Worm (Caenorhabditis elegans) whole organism, young adult: ENCODE measurements around the gene C50F4.16.

Source experiments
- B0019.2 ChIP-seq: fragments of 200-800 bp; sonication (Bioruptor generic); conservative IDR thresholded peaks from 2 replicates; pipeline ENCODE4 v1.3.6; 2022; ENCODE audit warnings: missing genetic modification reagents, missing genetic modification characterization, missing compliant biosample characterization
- B0261.1 ChIP-seq: sonication (generic microtip); optimal IDR thresholded peaks from 2 replicates; lab custom pipeline; 2016; ENCODE audit warnings: mild to moderate bottlenecking, missing genetic modification characterization, moderate library complexity, missing compliant biosample characterization
- C06A6.2 ChIP-seq: fragments of 200-800 bp; sonication (Bioruptor generic); conservative IDR thresholded peaks from 2 replicates; pipeline ENCODE4 v1.3.6; 2022; ENCODE audit warnings: missing genetic modification characterization, missing compliant biosample characterization
- F22D6.2 ChIP-seq: sonication (generic microtip); optimal IDR thresholded peaks from 2 replicates; lab custom pipeline; 2016; ENCODE audit warnings: mild to moderate bottlenecking, missing genetic modification characterization, missing compliant biosample characterization
- F37B4.10 ChIP-seq: fragments of 200-800 bp; sonication (Bioruptor generic); IDR thresholded peaks from 2 replicates; pipeline ENCODE4 v1.3.6; 2022; ENCODE audit warnings: missing genetic modification characterization, missing compliant biosample characterization
- K11D2.4 ChIP-seq: fragments of 200-800 bp; sonication (Bioruptor generic); IDR thresholded peaks from 2 replicates; pipeline ENCODE4 v1.3.6; 2022; ENCODE audit warnings: missing genetic modification reagents, missing genetic modification characterization, missing compliant biosample characterization
- K12H6.12 ChIP-seq: fragments of 200-800 bp; sonication (Bioruptor generic); optimal IDR thresholded peaks from 2 replicates; lab custom pipeline; 2018; ENCODE audit warnings: mild to moderate bottlenecking, missing genetic modification characterization, missing compliant biosample characterization
- T26A5.8 ChIP-seq: sonication (generic microtip); optimal IDR thresholded peaks from 2 replicates; lab custom pipeline; 2016; ENCODE audit warnings: missing genetic modification characterization, missing compliant biosample characterization
- Y56A3A.18 ChIP-seq: fragments of 200-800 bp; sonication (Bioruptor generic); IDR thresholded peaks from 2 replicates; pipeline ENCODE4 v1.3.6; 2022; ENCODE audit warnings: missing genetic modification reagents, missing genetic modification characterization, missing compliant biosample characterization
- akir-1 ChIP-seq: fragments of 200-800 bp; sonication (Bioruptor generic); optimal IDR thresholded peaks from 2 replicates; lab custom pipeline; 2018; ENCODE audit warnings: mild to moderate bottlenecking, missing genetic modification characterization, moderate library complexity, missing compliant biosample characterization
- aptf-2 ChIP-seq: fragments of 200-800 bp; sonication (Bioruptor generic); conservative IDR thresholded peaks from 2 replicates; pipeline ENCODE4 v1.3.6; 2022; ENCODE audit warnings: missing genetic modification reagents, missing genetic modification characterization, missing compliant biosample characterization
- aptf-3 ChIP-seq: fragments of 200-800 bp; sonication (Bioruptor generic); IDR thresholded peaks from 2 replicates; pipeline ENCODE4 v1.3.6; 2022; ENCODE audit warnings: missing genetic modification characterization, missing compliant biosample characterization
- athp-1 ChIP-seq: sonication (generic microtip); optimal IDR thresholded peaks from 2 replicates; lab custom pipeline; 2017; ENCODE audit warnings: mild to moderate bottlenecking, missing genetic modification characterization, missing compliant biosample characterization
- attf-3 ChIP-seq: fragments of 200-800 bp; sonication (Bioruptor generic); conservative IDR thresholded peaks from 2 replicates; pipeline ENCODE4 v1.3.6; 2022; ENCODE audit warnings: missing genetic modification reagents, missing genetic modification characterization, missing compliant biosample characterization
- bed-2 ChIP-seq: fragments of 200-800 bp; sonication (Bioruptor generic); IDR thresholded peaks from 2 replicates; pipeline ENCODE4 v1.3.6; 2022; ENCODE audit warnings: missing genetic modification reagents, missing genetic modification characterization, missing compliant biosample characterization
- cebp-2 ChIP-seq: fragments of 200-800 bp; sonication (Bioruptor generic); IDR thresholded peaks from 2 replicates; pipeline ENCODE4 v1.3.6; 2022; ENCODE audit warnings: missing genetic modification characterization, missing compliant biosample characterization
- ceh-40 ChIP-seq: fragments of 200-800 bp; sonication (Bioruptor generic); IDR thresholded peaks from 2 replicates; pipeline ENCODE4 v1.3.6; 2022; ENCODE audit warnings: missing genetic modification characterization, missing compliant biosample characterization
- ceh-58 ChIP-seq: fragments of 200-800 bp; sonication (Bioruptor generic); IDR thresholded peaks from 2 replicates; pipeline ENCODE4 v1.3.6; 2022; ENCODE audit warnings: missing genetic modification characterization, missing compliant biosample characterization
- ceh-79 ChIP-seq: sonication (generic microtip); optimal IDR thresholded peaks from 2 replicates; lab custom pipeline; 2017; ENCODE audit warnings: mild to moderate bottlenecking, missing genetic modification characterization, missing compliant biosample characterization
- die-1 ChIP-seq: sonication (generic microtip); optimal IDR thresholded peaks from 2 replicates; lab custom pipeline; 2016; ENCODE audit warnings: missing genotype, mild to moderate bottlenecking, missing genetic modification characterization, missing compliant biosample characterization
- dox-1 ChIP-seq: fragments of 200-800 bp; sonication (Bioruptor generic); IDR thresholded peaks from 2 replicates; pipeline ENCODE4 v1.3.6; 2022; ENCODE audit warnings: missing genetic modification reagents, missing genetic modification characterization, missing compliant biosample characterization
- egl-44 ChIP-seq: fragments of 200-800 bp; sonication (Bioruptor generic); IDR thresholded peaks from 2 replicates; pipeline ENCODE4 v1.3.6; 2022; ENCODE audit warnings: missing genetic modification reagents, missing genetic modification characterization, missing compliant biosample characterization
- fkh-3 ChIP-seq: sonication (generic microtip); optimal IDR thresholded peaks from 2 replicates; lab custom pipeline; 2016; ENCODE audit warnings: mild to moderate bottlenecking, missing genetic modification characterization, missing compliant biosample characterization
- hmg-1.2 ChIP-seq: fragments of 200-800 bp; sonication (Bioruptor generic); IDR thresholded peaks from 2 replicates; pipeline ENCODE4 v1.3.6; 2022; ENCODE audit warnings: missing genetic modification reagents, missing genetic modification characterization, missing compliant biosample characterization
- lag-1 ChIP-seq: fragments of 200-800 bp; sonication (Bioruptor generic); IDR thresholded peaks from 2 replicates; pipeline ENCODE4 v1.3.6; 2022; ENCODE audit warnings: missing genetic modification reagents, missing genetic modification characterization, missing compliant biosample characterization
- let-526 ChIP-seq: fragments of 200-800 bp; sonication (Bioruptor generic); IDR thresholded peaks from 2 replicates; pipeline ENCODE4 v1.3.6; 2022; ENCODE audit warnings: missing genetic modification reagents, missing genetic modification characterization, missing compliant biosample characterization
- let-607 ChIP-seq, 2 experiments: fragments of 200-800 bp in 1 of 2; sonication (Bioruptor generic) in 1 of 2; sonication (generic microtip) in 1 of 2; optimal IDR thresholded peaks; 2 replicates each; lab custom pipeline; 2016 to 2018; ENCODE audit warnings: mild to moderate bottlenecking in 2 of 2, missing compliant biosample characterization in 2 of 2, missing genetic modification characterization in 2 of 2, moderate library complexity in 2 of 2, missing genotype in 1 of 2
- lin-26 ChIP-seq: fragments of 200-800 bp; sonication (Bioruptor generic); IDR thresholded peaks from 2 replicates; pipeline ENCODE4 v1.3.6; 2022; ENCODE audit warnings: missing genetic modification reagents, missing genetic modification characterization, missing compliant biosample characterization
- lin-35 ChIP-seq, 3 experiments: fragments of 150-350 bp in 2 of 3; sonication (generic microtip) in 1 of 3; optimal IDR thresholded peaks; 2 replicates each; lab custom pipeline; 2014 to 2018; ENCODE audit warnings: missing biosample characterization in 3 of 3, missing genetic modification characterization in 3 of 3, missing genetic modification reagents in 3 of 3
- lin-40 ChIP-seq: sonication (generic microtip); optimal IDR thresholded peaks from 2 replicates; lab custom pipeline; 2016; ENCODE audit warnings: missing genetic modification characterization, mild to moderate bottlenecking, missing compliant biosample characterization, missing genotype, missing genetic modification reagents
- madf-8 ChIP-seq: fragments of 200-800 bp; sonication (Bioruptor generic); conservative IDR thresholded peaks from 2 replicates; pipeline ENCODE4 v1.3.6; 2022; ENCODE audit warnings: missing genetic modification reagents, missing genetic modification characterization, missing compliant biosample characterization
- mel-28 ChIP-seq: sonication (generic microtip); optimal IDR thresholded peaks from 2 replicates; lab custom pipeline; 2016; ENCODE audit warnings: borderline replicate concordance, mild to moderate bottlenecking, missing genetic modification characterization, missing compliant biosample characterization
- mxl-1 ChIP-seq: sonication (generic microtip); optimal IDR thresholded peaks from 2 replicates; lab custom pipeline; 2016; ENCODE audit warnings: missing genetic modification characterization, missing compliant biosample characterization
- nfyb-1 ChIP-seq: fragments of 200-800 bp; sonication (Bioruptor generic); IDR thresholded peaks from 2 replicates; pipeline ENCODE4 v1.3.6; 2022; ENCODE audit warnings: missing genetic modification reagents, missing genetic modification characterization, missing compliant biosample characterization
- nhr-179 ChIP-seq: sonication (generic microtip); optimal IDR thresholded peaks from 2 replicates; lab custom pipeline; 2016; ENCODE audit warnings: mild to moderate bottlenecking, missing genetic modification characterization, missing compliant biosample characterization
- nhr-80 ChIP-seq: sonication (generic microtip); optimal IDR thresholded peaks from 2 replicates; lab custom pipeline; 2016; ENCODE audit warnings: missing genetic modification characterization, missing compliant biosample characterization
- rcor-1 ChIP-seq: fragments of 200-800 bp; sonication (Bioruptor generic); IDR thresholded peaks from 2 replicates; pipeline ENCODE4 v1.3.6; 2022; ENCODE audit warnings: missing genetic modification reagents, missing genetic modification characterization, missing compliant biosample characterization
- rec-8 ChIP-seq, 2 experiments: sonication (generic microtip); optimal IDR thresholded peaks; 2 replicates each; lab custom pipeline; 2016; ENCODE audit warnings: mild to moderate bottlenecking in 2 of 2, missing genetic modification characterization in 2 of 2, missing genetic modification reagents in 2 of 2, missing genotype in 2 of 2, missing biosample characterization in 1 of 2, missing compliant biosample characterization in 1 of 2, moderate library complexity in 1 of 2
- repo-1 ChIP-seq: sonication (generic microtip); optimal IDR thresholded peaks from 2 replicates; lab custom pipeline; 2017; ENCODE audit warnings: mild to moderate bottlenecking, missing genetic modification characterization, missing compliant biosample characterization
- somi-1 ChIP-seq: fragments of 200-800 bp; sonication (Bioruptor generic); optimal IDR thresholded peaks from 2 replicates; lab custom pipeline; 2018; ENCODE audit warnings: mild to moderate bottlenecking, missing genetic modification characterization, missing compliant biosample characterization
- tbp1 ChIP-seq: fragments of 200-800 bp; sonication (Bioruptor generic); optimal IDR thresholded peaks from 2 replicates; lab custom pipeline; 2018; ENCODE audit warnings: mild to moderate bottlenecking, missing genetic modification characterization, missing compliant biosample characterization
- tlf-1 ChIP-seq: fragments of 200-800 bp; sonication (Bioruptor generic); optimal IDR thresholded peaks from 2 replicates; lab custom pipeline; 2018; ENCODE audit warnings: mild to moderate bottlenecking, missing genetic modification characterization, missing compliant biosample characterization
- zim-3 ChIP-seq: sonication (generic microtip); optimal IDR thresholded peaks from 2 replicates; lab custom pipeline; 2017; ENCODE audit warnings: mild to moderate bottlenecking, missing genetic modification characterization, moderate library complexity, missing compliant biosample characterization
- ztf-26 ChIP-seq: sonication (generic microtip); optimal IDR thresholded peaks from 2 replicates; lab custom pipeline; 2017; ENCODE audit warnings: missing genetic modification characterization, missing compliant biosample characterization
- ztf-3 ChIP-seq: fragments of 200-800 bp; sonication (Bioruptor generic); optimal IDR thresholded peaks from 2 replicates; lab custom pipeline; 2018; ENCODE audit warnings: mild to moderate bottlenecking, missing genetic modification characterization, missing compliant biosample characterization

Gene C50F4.16

DNA sequence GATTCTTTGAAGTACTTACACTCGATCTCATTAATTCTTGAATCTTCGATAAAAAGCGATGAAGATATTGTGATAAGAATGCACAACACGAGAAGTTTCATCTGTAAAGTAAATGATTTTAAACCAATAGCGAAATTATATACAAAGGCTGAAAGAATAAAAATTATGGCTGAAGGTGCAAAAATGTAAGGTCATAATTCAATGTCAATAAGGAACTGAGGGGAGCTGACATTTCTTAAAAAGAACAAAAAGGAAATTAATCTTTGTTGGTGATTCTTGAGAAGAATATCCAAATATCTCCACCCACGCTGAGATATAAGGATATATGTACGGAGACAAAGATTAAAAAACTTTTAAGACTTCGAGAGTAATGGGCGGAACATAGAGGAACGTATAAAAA is 17.3 kb downstream of the C50F4.16 start, which contains the start of gene C50F4.9:
TSS of gene C50F4.9 (minus strand) at position 101 of the 400 bp plus-strand sequence.
- no peak for TF ChIP-seq let-526
- TF ChIP-seq, all 124 proteins: peak for 0

DNA sequence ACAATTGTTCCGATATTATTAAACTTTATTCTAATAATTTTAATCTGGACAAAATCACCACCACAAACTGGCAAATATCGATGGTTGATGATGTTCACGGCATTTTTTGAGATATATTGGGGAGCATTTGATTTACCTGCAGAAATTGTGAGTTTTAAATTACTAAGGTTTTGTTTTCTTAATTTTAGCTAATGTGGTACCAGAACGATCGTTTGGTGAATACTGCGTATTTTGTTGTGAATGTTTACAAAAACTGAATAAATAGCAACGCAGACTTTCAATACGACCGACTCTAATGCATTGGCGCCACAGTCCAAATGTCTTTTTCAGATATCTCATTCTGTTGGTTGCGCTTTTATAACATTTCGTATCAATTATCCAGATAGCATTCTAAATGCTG is 19.7 kb downstream of the C50F4.16 start:
- TF ChIP-seq cebp-2 (GFP tag; lab: Robert Waterston, UW), result no peak
- TF ChIP-seq attf-3 (GFP tag; lab: Robert Waterston, UW), result no peak
- TF ChIP-seq mxl-1 (tag; lab: Kevin White, UChicago), result no peak
- no peak for TF ChIP-seq nhr-179
- TF ChIP-seq C06A6.2 (GFP tag; lab: Robert Waterston, UW), result no peak
- no peak for TF ChIP-seq madf-8 (GFP tag; lab: Robert Waterston, UW)
- TF ChIP-seq ceh-79 (tag; lab: Kevin White, UChicago), result no peak
- TF ChIP-seq athp-1 (tag; lab: Kevin White, UChicago), result no peak
- no peak for TF ChIP-seq fkh-3 (tag; lab: Kevin White, UChicago)
- no peak for TF ChIP-seq repo-1 (tag; lab: Kevin White, UChicago)
- TF ChIP-seq dox-1 (GFP tag; lab: Robert Waterston, UW), result no peak
- no peak for TF ChIP-seq lin-26
- TF ChIP-seq nfyb-1 (GFP tag; lab: Robert Waterston, UW), result no peak
- no peak for TF ChIP-seq F37B4.10
- TF ChIP-seq B0261.1 (tag; lab: Kevin White, UChicago), result no peak
- no peak for TF ChIP-seq let-526
- no peak for TF ChIP-seq K12H6.12 (tag; lab: Kevin White, UChicago)
- TF ChIP-seq T26A5.8 (tag; lab: Kevin White, UChicago), result no peak

DNA sequence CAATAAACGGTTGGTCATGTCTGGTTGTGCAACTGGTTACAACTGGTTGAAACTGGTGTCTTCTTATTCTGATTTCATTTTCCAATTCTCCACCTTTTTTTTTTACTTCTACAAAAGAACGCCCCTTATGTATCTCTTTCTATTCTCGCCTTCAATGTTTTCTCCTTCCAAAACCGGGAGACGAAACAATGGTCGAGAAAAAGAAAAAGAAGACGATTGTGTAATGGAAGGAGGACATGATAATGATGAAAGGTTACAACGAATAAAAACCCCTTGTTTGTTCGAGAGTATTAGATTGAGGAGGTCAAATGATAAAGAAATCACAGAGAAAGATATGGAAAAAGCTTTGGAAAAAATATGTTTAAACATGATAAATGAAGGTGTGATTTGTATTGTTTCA is 22.6 kb downstream of the C50F4.16 start, which contains the start of gene C50F4.8:
TSS of gene C50F4.8 (minus strand) at position 28 of the 400 bp plus-strand sequence.
- TF ChIP-seq lag-1 (GFP tag; lab: Robert Waterston, UW) (no peak), K11D2.4 (GFP tag; lab: Robert Waterston, UW) (no peak), bed-2 (GFP tag; lab: Robert Waterston, UW) (no peak), rec-8 (tag; optimal IDR thresholded peaks at IDR 0.05; lab: Kevin White, UChicago) (no peak), mel-28 (tag; lab: Kevin White, UChicago) (no peak), let-607 (tag; optimal IDR thresholded peaks at IDR 0.05; lab: Kevin White, UChicago) (no peak), tlf-1 (GFP tag; lab: Kevin White, UChicago) (no peak), rcor-1 (no peak), lin-35 (GFP tag; optimal IDR thresholded peaks at IDR 0.05; lab: Kevin White, UChicago) (no peak), zim-3 (tag; lab: Kevin White, UChicago) (no peak), nhr-179 (no peak), ceh-79 (tag; lab: Kevin White, UChicago) (no peak), hmg-1.2 (GFP tag; lab: Robert Waterston, UW) (no peak), B0019.2 (GFP tag; lab: Robert Waterston, UW) (no peak), dox-1 (GFP tag; lab: Robert Waterston, UW) (no peak), ceh-58 (GFP tag; lab: Robert Waterston, UW) (no peak), ceh-40 (GFP tag; lab: Robert Waterston, UW) (no peak), athp-1 (tag; lab: Kevin White, UChicago) (no peak), egl-44 (GFP tag; lab: Robert Waterston, UW) (no peak)

DNA sequence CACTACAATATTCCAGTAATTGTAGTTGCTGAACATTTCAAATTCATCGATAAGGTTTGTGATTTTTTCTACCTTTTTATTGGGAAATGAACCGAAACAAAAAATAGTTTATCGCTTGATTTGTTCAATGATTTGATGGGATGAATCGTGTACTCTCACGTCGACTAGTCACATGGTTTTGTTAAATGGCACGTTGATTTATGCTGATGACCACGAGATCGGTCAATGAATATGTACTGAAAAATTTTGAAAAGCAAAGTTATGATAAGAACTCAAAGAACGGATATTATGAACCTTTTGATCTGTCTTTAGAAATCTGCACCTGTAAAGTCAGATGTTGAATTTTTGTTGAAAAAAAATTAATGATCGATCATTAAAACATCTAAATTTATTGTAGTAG is 25.1 kb downstream of the C50F4.16 start:
- TF ChIP-seq ztf-26 (tag; lab: Kevin White, UChicago) (peak; percentile 89), aptf-2 (no peak), ztf-3 (GFP tag; lab: Kevin White, UChicago) (no peak), Y56A3A.18 (GFP tag; lab: Robert Waterston, UW) (0 out of 2 replicates have a peak, but pooled peaks have one; percentile 33), C06A6.2 (GFP tag; lab: Robert Waterston, UW) (peak; percentile 43; the same call in 1 of the 2 replicates), lin-40 (peak; percentile 45), nhr-80 (peak; percentile 15), akir-1 (GFP tag; lab: Kevin White, UChicago) (no peak), aptf-3 (no peak), lin-26 (peak; percentile 65; the same call in 1 of the 2 replicates), tbp1 (GFP tag; lab: Kevin White, UChicago) (no peak), die-1 (tag; lab: Kevin White, UChicago) (peak; percentile 1), F22D6.2 (tag; lab: Kevin White, UChicago) (peak; percentile 82), ceh-79 (tag; lab: Kevin White, UChicago) (no peak), somi-1 (peak; percentile 78)
